Worm (Caenorhabditis elegans) whole organism, early embryonic: Measurements from ENCODE around the gene let-754.

Experiments used
- B0310.2 ChIP-seq: sonication (generic microtip); optimal IDR thresholded peaks from 2 replicates; lab custom pipeline; 2016; ENCODE audit warnings: mild to moderate bottlenecking, missing genetic modification characterization, missing compliant biosample characterization
- F13C5.2 ChIP-seq: sonication (generic microtip); optimal IDR thresholded peaks from 2 replicates; lab custom pipeline; 2017; ENCODE audit warnings: mild to moderate bottlenecking, missing genetic modification characterization, inconsistent platforms, missing compliant biosample characterization
- aly-1 ChIP-seq: sonication (generic microtip); optimal IDR thresholded peaks from 2 replicates; lab custom pipeline; 2016; ENCODE audit warnings: missing genetic modification characterization, missing compliant biosample characterization
- ama-1 ChIP-seq: fragments of 150-350 bp; optimal IDR thresholded peaks from 2 replicates; lab custom pipeline; 2014
- ceh-13 ChIP-seq: fragments of 200-800 bp; sonication (Bioruptor generic); optimal IDR thresholded peaks from 2 replicates; lab custom pipeline; 2018; ENCODE audit warnings: mild to moderate bottlenecking, missing genetic modification characterization, missing compliant biosample characterization
- ceh-36 ChIP-seq: sonication (generic microtip); optimal IDR thresholded peaks from 2 replicates; lab custom pipeline; 2016; ENCODE audit warnings: missing genetic modification characterization, inconsistent platforms, missing compliant biosample characterization
- ets-7 ChIP-seq: sonication (generic microtip); optimal IDR thresholded peaks from 2 replicates; lab custom pipeline; 2016; ENCODE audit warnings: missing genotype, missing genetic modification characterization, missing compliant biosample characterization
- flt-1 ChIP-seq: fragments of 200-800 bp; sonication (Bioruptor generic); IDR thresholded peaks from 2 replicates; pipeline ENCODE4 v1.3.6; 2022; ENCODE audit warnings: missing genetic modification characterization, missing compliant biosample characterization
- hmbx-1 ChIP-seq: sonication (generic microtip); optimal IDR thresholded peaks from 2 replicates; lab custom pipeline; 2016; ENCODE audit warnings: mild to moderate bottlenecking, missing genetic modification characterization, missing compliant biosample characterization
- hmg-4 ChIP-seq: fragments of 200-800 bp; sonication (Bioruptor generic); optimal IDR thresholded peaks from 2 replicates; lab custom pipeline; 2018; ENCODE audit warnings: mild to moderate bottlenecking, missing genetic modification characterization, missing compliant biosample characterization
- hnd-1 ChIP-seq: sonication (generic microtip); optimal IDR thresholded peaks from 2 replicates; lab custom pipeline; 2016; ENCODE audit warnings: missing genetic modification characterization, missing compliant biosample characterization
- pes-1 ChIP-seq: fragments of 200-800 bp; sonication (Bioruptor generic); IDR thresholded peaks from 2 replicates; pipeline ENCODE4 v1.3.6; 2022; ENCODE audit warnings: missing genetic modification reagents, missing genetic modification characterization, missing compliant biosample characterization
- scrt-1 ChIP-seq: fragments of 200-800 bp; sonication (Bioruptor generic); IDR thresholded peaks from 2 replicates; pipeline ENCODE4 v1.3.6; 2022; ENCODE audit warnings: missing genetic modification characterization, missing compliant biosample characterization
- sea-1 ChIP-seq: fragments of 200-800 bp; sonication (Bioruptor generic); conservative IDR thresholded peaks from 2 replicates; pipeline ENCODE4 v1.3.6; 2022; ENCODE audit warnings: missing genetic modification characterization, missing compliant biosample characterization
- tbx-11 ChIP-seq: fragments of 200-800 bp; sonication (Bioruptor generic); IDR thresholded peaks from 2 replicates; pipeline ENCODE4 v1.3.6; 2022; ENCODE audit warnings: missing genetic modification characterization, missing compliant biosample characterization
- tbx-37 ChIP-seq: fragments of 200-800 bp; sonication (Bioruptor generic); conservative IDR thresholded peaks from 2 replicates; pipeline ENCODE4 v1.3.6; 2022; ENCODE audit warnings: missing genetic modification reagents, missing genetic modification characterization, missing compliant biosample characterization
- tra-4 ChIP-seq: sonication (generic microtip); optimal IDR thresholded peaks from 2 replicates; lab custom pipeline; 2017; ENCODE audit warnings: missing genetic modification characterization, missing compliant biosample characterization

Gene let-754

ce11 chrIII:7979659-7980058 lies 26.6 kb upstream of the let-754 start, which contains the start of gene clp-1:
Gene clp-1 (plus strand): TSS chrIII:7979959.
- TF ChIP-seq ceh-36 (tag; lab: Kevin White, UChicago) (no peak), hmg-4 (GFP tag; lab: Kevin White, UChicago) (no peak), pes-1 (GFP tag; lab: Robert Waterston, UW) (no peak)

ce11 chrIII:7978723-7979122 lies 25.6 kb upstream of the let-754 start:
- TF ChIP-seq B0310.2 (tag; lab: Kevin White, UChicago): no peak
- TF ChIP-seq tra-4 (tag; lab: Kevin White, UChicago): no peak
- no peak for TF ChIP-seq tbx-37 (GFP tag; lab: Robert Waterston, UW)
- no peak for TF ChIP-seq ceh-13 (GFP tag; lab: Kevin White, UChicago)
- no peak for TF ChIP-seq scrt-1 (GFP tag; lab: Robert Waterston, UW)
- TF ChIP-seq pes-1 (GFP tag; lab: Robert Waterston, UW): no peak
- TF ChIP-seq ceh-36 (tag; lab: Kevin White, UChicago): no peak
- no peak for TF ChIP-seq hnd-1 (tag; lab: Kevin White, UChicago)
- no peak for TF ChIP-seq F13C5.2 (tag; lab: Kevin White, UChicago)
- no peak for TF ChIP-seq ets-7
- no peak for TF ChIP-seq tbx-11 (GFP tag; lab: Robert Waterston, UW)
- TF ChIP-seq hmbx-1: no peak
- TF ChIP-seq ama-1 (lab: Kevin White, UChicago): no peak
- TF ChIP-seq hmg-4 (GFP tag; lab: Kevin White, UChicago): no peak
- TF ChIP-seq aly-1 (tag; lab: Kevin White, UChicago): no peak
- no peak for TF ChIP-seq flt-1
- no peak for TF ChIP-seq sea-1 (GFP tag; lab: Robert Waterston, UW)

ce11 chrIII:7978289-7978688 lies 25.2 kb upstream of the let-754 start:
- TF ChIP-seq hmbx-1 (no peak), F13C5.2 (tag; lab: Kevin White, UChicago) (no peak), ets-7 (no peak), ama-1 (lab: Kevin White, UChicago) (no peak), tra-4 (tag; lab: Kevin White, UChicago) (no peak), hnd-1 (tag; lab: Kevin White, UChicago) (no peak)

ce11 chrIII:7977777-7978176 lies 24.7 kb upstream of the let-754 start, which contains the start of gene C06G4.4:
Gene C06G4.4 (minus strand): TSS chrIII:7977812.
- no peak for TF ChIP-seq pes-1 (GFP tag; lab: Robert Waterston, UW)
- no peak for TF ChIP-seq tbx-37 (GFP tag; lab: Robert Waterston, UW)
- TF ChIP-seq ceh-36 (tag; lab: Kevin White, UChicago): no peak
- no peak for TF ChIP-seq aly-1 (tag; lab: Kevin White, UChicago)
- no peak for TF ChIP-seq ceh-13 (GFP tag; lab: Kevin White, UChicago)
- TF ChIP-seq hnd-1 (tag; lab: Kevin White, UChicago): no peak

- no peak for TF ChIP-seq scrt-1 (GFP tag; lab: Robert Waterston, UW)
- TF ChIP-seq ceh-13 (GFP tag; lab: Kevin White, UChicago): no peak
- no peak for TF ChIP-seq hmg-4 (GFP tag; lab: Kevin White, UChicago)
- TF ChIP-seq tbx-37 (GFP tag; lab: Robert Waterston, UW): no peak
- no peak for TF ChIP-seq B0310.2 (tag; lab: Kevin White, UChicago)
- TF ChIP-seq aly-1 (tag; lab: Kevin White, UChicago): no peak
- TF ChIP-seq tbx-11 (GFP tag; lab: Robert Waterston, UW): no peak
- no peak for TF ChIP-seq ets-7
- no peak for TF ChIP-seq tra-4 (tag; lab: Kevin White, UChicago)
Observed at ce11 chrIII:7977224-7977623, 24.1 kb upstream of the let-754 start.

- TF ChIP-seq tra-4 (tag; lab: Kevin White, UChicago) (no peak), pes-1 (GFP tag; lab: Robert Waterston, UW) (no peak), hmg-4 (GFP tag; lab: Kevin White, UChicago) (no peak), ceh-36 (tag; lab: Kevin White, UChicago) (no peak)
Observed at ce11 chrIII:7973968-7974607, 21.0 kb upstream of the let-754 start.

ce11 chrIII:7973201-7973767 lies 20.2 kb upstream of the let-754 start, which contains the start of the genes eef-1B.1 and aco-2:
Gene eef-1B.1 (minus strand): TSS chrIII:7973386.
Gene aco-2 (plus strand): TSS chrIII:7973717.
- no peak for TF ChIP-seq scrt-1 (GFP tag; lab: Robert Waterston, UW)
- TF ChIP-seq aly-1 (tag; lab: Kevin White, UChicago): no peak
- no peak for TF ChIP-seq tbx-11 (GFP tag; lab: Robert Waterston, UW)
- TF ChIP-seq pes-1 (GFP tag; lab: Robert Waterston, UW): no peak
- TF ChIP-seq F13C5.2 (tag; lab: Kevin White, UChicago): peak; percentile 44
- no peak for TF ChIP-seq ceh-13 (GFP tag; lab: Kevin White, UChicago)
- TF ChIP-seq tbx-37 (GFP tag; lab: Robert Waterston, UW): no peak

- TF ChIP-seq ceh-13 (GFP tag; lab: Kevin White, UChicago): no peak
- TF ChIP-seq tbx-11 (GFP tag; lab: Robert Waterston, UW): no peak
- no peak for TF ChIP-seq pes-1 (GFP tag; lab: Robert Waterston, UW)
- no peak for TF ChIP-seq flt-1
- TF ChIP-seq ama-1 (lab: Kevin White, UChicago): no peak
- no peak for TF ChIP-seq scrt-1 (GFP tag; lab: Robert Waterston, UW)
- no peak for TF ChIP-seq hnd-1 (tag; lab: Kevin White, UChicago)
- TF ChIP-seq B0310.2 (tag; lab: Kevin White, UChicago): no peak
- no peak for TF ChIP-seq tbx-37 (GFP tag; lab: Robert Waterston, UW)
- TF ChIP-seq F13C5.2 (tag; lab: Kevin White, UChicago): no peak
- no peak for TF ChIP-seq sea-1 (GFP tag; lab: Robert Waterston, UW)
- TF ChIP-seq ets-7: no peak
- TF ChIP-seq hmg-4 (GFP tag; lab: Kevin White, UChicago): no peak
- TF ChIP-seq aly-1 (tag; lab: Kevin White, UChicago): no peak
- no peak for TF ChIP-seq ceh-36 (tag; lab: Kevin White, UChicago)
- TF ChIP-seq tra-4 (tag; lab: Kevin White, UChicago): no peak
- TF ChIP-seq hmbx-1: no peak
Observed at ce11 chrIII:7972687-7973086, 19.6 kb upstream of the let-754 start.
